Fruit fly (Drosophila melanogaster): ENCODE data around the gene CG32266.

Gene CG32266

DNA sequence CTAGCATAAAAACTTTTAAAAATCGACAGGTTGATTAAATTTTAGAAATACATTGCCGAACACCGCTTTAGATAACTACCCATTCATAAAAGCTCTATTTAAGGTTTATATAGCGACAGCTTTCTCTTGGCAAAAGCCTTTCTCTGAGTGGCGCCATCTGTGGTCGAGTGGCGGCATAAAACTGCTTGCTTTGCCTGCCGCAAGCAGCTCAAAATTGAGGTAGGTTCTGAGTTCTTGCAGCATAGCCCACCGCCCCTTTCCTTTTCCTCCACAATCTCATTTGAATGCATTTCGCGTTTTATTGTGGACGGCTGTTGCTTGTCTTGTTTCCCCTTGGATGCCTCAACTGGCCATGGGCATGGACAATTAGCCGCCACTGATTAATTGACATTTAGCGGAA lies 22.8 kb upstream of the CG32266 start:
- TF ChIP-seq Dll (optimal IDR thresholded peaks at IDR 0.05) (no peak), usp (GFP tag; optimal IDR thresholded peaks at IDR 0.05) (no peak), CG8478 (optimal IDR thresholded peaks at IDR 0.05) (no peak), psq (optimal IDR thresholded peaks at IDR 0.05) (no peak), pan (optimal IDR thresholded peaks at IDR 0.05) (no peak), EcR (GFP tag; optimal IDR thresholded peaks at IDR 0.05) (no peak)

DNA sequence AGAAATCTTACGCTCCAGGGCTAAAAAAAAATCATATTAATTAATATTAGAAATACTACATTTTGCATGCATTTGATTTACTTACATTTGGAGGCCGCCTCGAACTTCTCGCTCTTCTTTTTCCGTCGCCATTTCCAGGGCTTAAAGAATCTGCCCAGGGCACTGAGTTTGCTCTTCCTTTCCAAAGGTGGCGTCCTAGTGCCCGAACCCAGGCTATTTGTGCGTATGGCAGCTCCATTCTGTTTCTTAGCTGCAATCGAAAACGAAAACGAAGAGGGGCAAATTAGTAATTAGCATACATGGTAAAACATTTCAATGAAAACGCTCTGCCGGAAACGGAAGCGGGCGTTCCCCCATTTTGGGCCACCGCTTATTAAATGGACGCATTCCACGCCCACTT lies 21.4 kb upstream of the CG32266 start:
- TF ChIP-seq CG8478 (optimal IDR thresholded peaks at IDR 0.05) = no peak
- TF ChIP-seq pan (optimal IDR thresholded peaks at IDR 0.05) = no peak
- TF ChIP-seq psq (optimal IDR thresholded peaks at IDR 0.05) = no peak
- TF ChIP-seq usp (GFP tag; optimal IDR thresholded peaks at IDR 0.05) = no peak
- TF ChIP-seq EcR (GFP tag; optimal IDR thresholded peaks at IDR 0.05) = no peak
- no peak for TF ChIP-seq Dll (optimal IDR thresholded peaks at IDR 0.05)

DNA sequence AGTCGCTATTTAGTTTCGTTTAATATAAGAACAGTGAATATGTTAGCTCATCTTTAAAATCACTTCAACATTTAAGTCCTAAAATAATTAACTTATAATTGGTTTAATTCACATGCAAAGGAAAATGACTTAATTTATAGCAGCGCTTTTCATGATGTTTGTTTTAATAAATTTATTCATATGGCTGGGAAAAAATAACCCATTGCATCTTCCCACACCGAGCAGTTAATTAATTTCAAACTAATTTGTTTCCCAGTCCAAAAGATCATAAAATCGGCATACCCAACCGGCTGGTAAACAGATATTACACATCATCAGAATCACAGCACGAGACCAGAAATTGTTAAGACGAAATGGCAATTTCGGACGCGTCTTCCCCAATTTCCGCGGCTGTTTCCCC lies 19.8 kb upstream of the CG32266 start:
- TF ChIP-seq psq (optimal IDR thresholded peaks at IDR 0.05) = no peak
- TF ChIP-seq pan (optimal IDR thresholded peaks at IDR 0.05) = no peak
- TF ChIP-seq EcR (GFP tag; optimal IDR thresholded peaks at IDR 0.05) = no peak
- TF ChIP-seq Dll (optimal IDR thresholded peaks at IDR 0.05) = no peak
- TF ChIP-seq CG8478 (optimal IDR thresholded peaks at IDR 0.05) = no peak
- TF ChIP-seq usp (GFP tag; optimal IDR thresholded peaks at IDR 0.05) = no peak

DNA sequence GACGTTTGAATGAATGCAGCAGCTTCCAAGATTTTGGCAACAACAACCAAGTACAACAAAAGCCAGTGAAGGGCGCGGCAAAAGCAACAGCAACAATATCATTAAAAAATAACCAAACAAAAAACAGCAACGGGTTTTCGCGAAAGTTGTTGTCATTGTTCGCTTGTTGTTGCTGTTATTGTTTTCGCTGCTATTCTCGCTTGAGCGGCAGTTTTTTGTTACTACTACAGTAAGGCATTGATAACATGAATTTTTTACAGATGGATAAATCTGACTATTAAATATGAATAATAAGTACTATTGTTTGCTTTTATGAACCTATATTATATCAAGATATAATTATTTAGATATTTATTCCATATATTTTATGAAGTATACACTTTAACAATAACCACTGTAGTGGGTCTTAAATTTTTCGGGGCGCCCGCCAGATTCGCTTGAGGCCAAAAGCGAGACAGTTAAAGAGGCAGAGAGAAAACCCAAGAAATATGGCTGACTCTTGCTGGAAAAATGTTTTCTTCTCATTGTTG lies 19.1 kb upstream of the CG32266 start:
- no peak for TF ChIP-seq usp (GFP tag; optimal IDR thresholded peaks at IDR 0.05)
- TF ChIP-seq psq (optimal IDR thresholded peaks at IDR 0.05) = no peak
- TF ChIP-seq pan (optimal IDR thresholded peaks at IDR 0.05) = no peak
- no peak for TF ChIP-seq CG8478 (optimal IDR thresholded peaks at IDR 0.05)
- TF ChIP-seq Dll (optimal IDR thresholded peaks at IDR 0.05) = no peak

DNA sequence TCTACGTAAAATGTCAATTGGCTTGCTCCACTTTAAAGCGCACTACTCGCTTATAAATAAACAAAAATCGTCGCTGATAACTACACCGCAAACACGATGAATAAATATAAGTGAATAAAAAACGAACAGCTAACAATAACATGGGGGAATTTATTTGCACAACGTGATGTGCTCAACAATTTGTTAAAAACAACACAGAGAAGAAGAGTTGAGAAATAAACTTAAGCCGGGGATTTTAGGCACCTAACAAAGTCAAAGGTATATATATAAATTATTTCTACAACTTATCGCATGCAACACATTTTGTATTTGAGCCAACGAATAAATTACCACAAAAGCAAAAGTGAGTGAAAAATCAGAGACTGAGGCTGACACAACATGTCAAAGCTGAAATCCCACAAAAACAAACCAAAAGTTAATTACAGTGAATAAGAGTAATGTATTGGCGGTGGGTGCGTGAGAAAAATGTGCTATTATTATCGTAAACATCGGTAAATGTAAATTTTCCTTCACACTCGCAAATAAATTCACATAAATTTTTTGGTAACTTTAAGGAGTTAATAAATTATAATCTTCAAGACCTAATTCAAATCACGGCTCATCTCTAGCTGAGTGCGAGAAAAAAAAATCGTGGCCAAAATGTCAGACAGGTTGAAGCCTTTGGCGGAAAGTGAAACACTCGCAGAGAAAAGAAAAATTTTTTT lies 18.2 kb upstream of the CG32266 start:
- TF ChIP-seq CG8478 (optimal IDR thresholded peaks at IDR 0.05) = no peak

DNA sequence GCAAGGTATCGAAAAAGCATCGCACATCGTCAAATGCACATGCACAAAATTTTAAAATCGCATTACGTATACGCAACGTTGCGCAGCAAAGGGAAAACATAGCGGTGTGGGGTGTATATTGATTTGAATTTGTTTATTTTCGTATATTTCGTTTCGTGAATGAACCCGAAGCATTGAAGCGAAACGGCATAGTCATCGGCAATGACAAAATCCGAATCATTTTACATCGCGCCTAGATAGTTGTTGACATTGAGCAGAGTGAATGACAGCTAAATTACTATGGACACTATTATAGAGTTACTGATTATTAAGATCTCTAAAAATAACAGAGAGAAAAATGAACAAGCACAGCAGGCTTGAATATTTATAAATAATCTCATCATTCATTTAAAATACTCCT lies 17.3 kb upstream of the CG32266 start:
- TF ChIP-seq CG8478 (optimal IDR thresholded peaks at IDR 0.05) = no peak

DNA sequence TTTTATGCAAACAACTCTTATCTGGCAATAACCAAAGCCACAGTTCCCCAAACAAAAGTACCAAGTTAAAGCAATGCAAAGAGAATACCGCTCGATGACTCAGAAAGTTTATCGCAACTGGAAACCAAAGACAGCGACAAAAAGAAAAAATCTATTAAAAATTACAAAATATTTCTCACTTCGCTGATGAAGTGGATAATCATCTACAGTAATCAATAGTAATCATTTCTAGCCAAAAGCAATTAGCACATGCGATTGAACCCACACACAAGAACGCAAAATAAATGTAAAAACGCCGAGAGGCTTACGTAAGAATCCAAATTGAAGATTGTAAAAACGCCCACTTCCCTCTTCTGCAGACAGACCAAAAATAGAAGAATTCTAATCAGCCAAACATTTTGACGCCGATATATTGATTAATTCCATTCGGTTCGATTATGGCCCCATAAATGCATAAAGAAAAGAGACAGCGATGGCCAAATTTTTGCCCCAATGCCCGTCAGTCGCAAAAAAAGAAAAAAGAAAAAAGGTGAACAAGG lies 14.0 kb upstream of the CG32266 start:
- TF ChIP-seq EcR (GFP tag; optimal IDR thresholded peaks at IDR 0.05) (no peak), usp (GFP tag; optimal IDR thresholded peaks at IDR 0.05) (no peak), psq (optimal IDR thresholded peaks at IDR 0.05) (no peak), CG8478 (optimal IDR thresholded peaks at IDR 0.05) (no peak), Dll (optimal IDR thresholded peaks at IDR 0.05) (no peak), pan (optimal IDR thresholded peaks at IDR 0.05) (no peak)

DNA sequence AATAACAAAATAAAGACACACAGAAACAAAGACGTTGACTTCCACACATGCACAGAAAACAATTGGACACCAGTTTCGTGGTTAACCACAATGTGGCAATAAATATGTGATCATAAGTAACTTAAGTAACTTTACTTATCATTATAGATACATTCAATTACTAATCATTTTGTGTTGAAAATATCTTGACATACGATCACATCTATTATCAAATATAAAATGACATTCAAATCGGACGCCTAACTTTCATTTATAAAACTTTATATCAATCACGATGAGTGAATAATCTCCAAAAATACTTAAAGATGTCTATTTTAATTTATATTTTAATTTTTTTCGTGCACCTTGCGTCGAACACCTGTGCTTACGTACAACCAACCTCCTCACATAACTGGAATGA lies 12.1 kb upstream of the CG32266 start:
- no peak for TF ChIP-seq usp (GFP tag; optimal IDR thresholded peaks at IDR 0.05)
- no peak for TF ChIP-seq Dll (optimal IDR thresholded peaks at IDR 0.05)
- TF ChIP-seq pan (optimal IDR thresholded peaks at IDR 0.05) = no peak
- no peak for TF ChIP-seq EcR (GFP tag; optimal IDR thresholded peaks at IDR 0.05)
- no peak for TF ChIP-seq CG8478 (optimal IDR thresholded peaks at IDR 0.05)
- no peak for TF ChIP-seq psq (optimal IDR thresholded peaks at IDR 0.05)

DNA sequence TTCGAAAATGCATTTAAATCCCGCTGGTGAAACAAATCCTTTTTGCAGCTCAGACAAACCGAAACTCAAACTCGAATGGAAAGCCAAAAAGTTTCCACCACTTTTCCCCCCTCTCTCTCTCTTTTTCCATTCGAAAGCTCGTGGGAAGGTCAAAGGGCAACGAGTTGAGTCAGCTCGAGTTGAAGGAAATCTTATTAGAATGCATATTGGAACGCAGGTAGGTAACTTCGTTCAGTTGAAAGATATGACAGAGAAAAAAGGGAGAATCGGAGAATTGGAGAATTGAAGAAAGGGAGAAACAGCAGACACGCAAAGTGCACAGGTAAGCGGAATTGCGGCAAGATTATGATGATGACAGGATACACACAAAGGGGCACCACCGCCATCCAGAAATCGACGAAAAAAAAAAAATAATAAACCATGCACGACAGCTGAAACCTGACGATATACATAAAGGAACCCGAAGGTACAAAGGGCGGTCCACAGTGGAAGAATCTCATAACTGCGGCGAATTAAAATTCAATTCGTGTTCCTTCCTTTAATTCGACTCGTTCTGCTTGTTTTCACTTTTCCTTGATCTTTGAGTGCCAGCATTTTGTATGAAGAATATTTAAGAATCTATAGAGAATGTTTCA lies 7.9 kb upstream of the CG32266 start:
- TF ChIP-seq CG8478 (optimal IDR thresholded peaks at IDR 0.05) (no peak), Dll (optimal IDR thresholded peaks at IDR 0.05) (no peak), usp (GFP tag; optimal IDR thresholded peaks at IDR 0.05) (no peak), pan (optimal IDR thresholded peaks at IDR 0.05) (no peak), EcR (GFP tag; optimal IDR thresholded peaks at IDR 0.05) (no peak), psq (optimal IDR thresholded peaks at IDR 0.05) (no peak)

DNA sequence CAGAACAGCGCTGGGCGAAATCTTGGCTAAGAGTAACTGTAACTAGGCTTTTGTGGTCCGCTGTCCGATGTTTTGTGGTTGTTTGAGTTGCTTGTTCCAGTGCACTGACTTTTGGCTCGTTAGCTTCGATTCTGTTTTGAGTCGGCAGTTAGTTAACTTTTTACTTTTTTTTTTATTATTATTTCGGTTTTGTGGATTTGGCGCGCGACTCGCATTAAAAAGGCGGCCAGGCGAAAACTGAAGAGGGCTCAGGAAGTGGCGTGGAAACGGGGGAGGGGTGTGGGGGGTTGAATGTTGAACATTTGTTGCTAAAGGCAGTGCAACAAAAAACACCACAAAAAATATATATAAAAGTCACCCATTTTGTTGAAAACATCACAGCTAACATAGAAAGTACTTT lies 7.2 kb upstream of the CG32266 start:
- TF ChIP-seq CG8478 (optimal IDR thresholded peaks at IDR 0.05) (no peak), Dll (optimal IDR thresholded peaks at IDR 0.05) (no peak), psq (optimal IDR thresholded peaks at IDR 0.05) (no peak), pan (optimal IDR thresholded peaks at IDR 0.05) (no peak), EcR (GFP tag; optimal IDR thresholded peaks at IDR 0.05) (no peak), usp (GFP tag; optimal IDR thresholded peaks at IDR 0.05) (no peak)

DNA sequence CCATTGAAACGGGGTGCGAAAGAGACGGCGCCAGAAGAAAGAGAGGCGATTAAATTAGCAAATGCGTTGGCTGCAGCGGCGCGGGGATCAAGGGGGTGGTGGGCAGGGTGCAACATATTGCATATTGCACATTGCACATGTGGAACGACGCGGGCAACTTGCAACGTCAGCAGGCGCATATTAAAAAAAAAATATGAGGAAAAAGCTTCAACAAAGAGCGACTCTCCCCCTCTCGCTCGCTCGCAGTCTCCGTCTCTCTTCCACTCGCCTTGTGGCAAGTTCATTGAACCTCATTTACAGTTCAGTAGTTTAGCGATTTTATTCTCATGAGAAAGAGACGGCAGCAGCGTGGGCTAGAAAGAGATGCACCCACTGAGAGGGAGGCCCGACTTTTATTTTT lies 6.6 kb upstream of the CG32266 start:
- TF ChIP-seq Dll (optimal IDR thresholded peaks at IDR 0.05) (no peak), pan (optimal IDR thresholded peaks at IDR 0.05) (no peak), usp (GFP tag; optimal IDR thresholded peaks at IDR 0.05) (no peak), EcR (GFP tag; optimal IDR thresholded peaks at IDR 0.05) (peak; percentile 57 to 91), psq (optimal IDR thresholded peaks at IDR 0.05) (no peak), CG8478 (optimal IDR thresholded peaks at IDR 0.05) (no peak)

DNA sequence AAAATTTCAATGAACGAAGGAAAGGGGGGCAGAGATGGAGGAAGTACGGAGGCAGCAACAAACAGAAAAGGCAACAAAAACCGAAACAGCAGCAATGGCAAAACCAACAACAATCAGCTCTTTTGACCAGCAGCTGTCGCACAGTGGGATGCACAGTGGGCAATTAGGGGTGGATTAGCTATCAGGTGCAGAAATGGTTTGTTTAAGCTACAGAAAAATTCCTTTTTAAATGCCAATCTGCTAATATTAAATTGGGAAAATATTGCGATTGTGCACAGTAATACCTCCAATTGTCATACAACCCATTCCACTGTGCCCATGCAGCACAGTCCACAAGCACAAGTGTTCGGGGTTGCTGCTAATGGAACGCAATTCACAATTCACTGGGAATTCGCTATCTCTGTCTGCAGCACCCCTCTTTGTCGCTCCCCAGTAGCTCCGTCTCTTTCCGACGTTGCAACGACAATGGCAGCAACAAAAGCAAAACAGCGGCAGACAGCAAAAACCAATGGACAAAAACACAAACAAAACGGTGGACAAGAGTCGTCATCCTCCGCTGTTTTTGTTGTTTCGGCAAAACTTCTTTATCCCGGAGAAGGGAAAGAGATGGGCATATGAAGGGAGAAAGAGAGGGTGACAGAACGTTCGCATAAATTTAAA lies 5.5 kb upstream of the CG32266 start:
- TF ChIP-seq usp (GFP tag; optimal IDR thresholded peaks at IDR 0.05) (no peak), pan (optimal IDR thresholded peaks at IDR 0.05) (no peak), psq (optimal IDR thresholded peaks at IDR 0.05) (no peak), Dll (optimal IDR thresholded peaks at IDR 0.05) (no peak), EcR (GFP tag; optimal IDR thresholded peaks at IDR 0.05) (no peak), CG8478 (optimal IDR thresholded peaks at IDR 0.05) (peak; percentile 44)
